Worm (Caenorhabditis elegans) whole organism, L1 larva: ENCODE data around the gene C38D4.7.
A peak's percentile ranks its signal among the peaks of the same experiment; 100 is the strongest.

Experiments used
- ceh-82 ChIP-seq, 3 experiments: fragments of 150-350 bp in 1 of 3; sonication (generic microtip) in 2 of 3; optimal IDR thresholded peaks; 2 replicates each; lab custom pipeline; 2014 to 2017; ENCODE audit warnings: missing biosample characterization in 3 of 3, missing genetic modification characterization in 3 of 3
- dpl-1 ChIP-seq, 3 experiments: fragments of 150-350 bp in 2 of 3; sonication (generic microtip) in 1 of 3; optimal IDR thresholded peaks; 2 replicates each; lab custom pipeline; 2014 to 2017; ENCODE audit warnings: missing biosample characterization in 3 of 3, missing genetic modification characterization in 3 of 3, missing genetic modification reagents in 3 of 3
- efl-1 ChIP-seq, 4 experiments: fragments of 150-350 bp; optimal IDR thresholded peaks in 3 of 4; peaks in 1 of 4; 1 replicate in 1 of 4; 2 replicates in 3 of 4; lab custom pipeline; 2014; ENCODE audit warnings: missing biosample characterization in 2 of 4, missing genetic modification characterization in 2 of 4, missing genetic modification reagents in 2 of 4
- egl-13 ChIP-seq: sonication (generic microtip); optimal IDR thresholded peaks from 2 replicates; lab custom pipeline; 2016; ENCODE audit warnings: missing genotype, missing genetic modification reagents, missing genetic modification characterization, missing compliant biosample characterization
- hlh-4 ChIP-seq: sonication (generic microtip); optimal IDR thresholded peaks from 2 replicates; lab custom pipeline; 2016; ENCODE audit warnings: mild to moderate bottlenecking, missing genetic modification characterization, missing compliant biosample characterization
- isw-1 ChIP-seq: fragments of 200-800 bp; sonication (Bioruptor generic); IDR thresholded peaks from 2 replicates; pipeline ENCODE4 v1.3.6; 2022; ENCODE audit warnings: missing genetic modification characterization, missing compliant biosample characterization
- lin-15B ChIP-seq: fragments of 150-350 bp; sonication (generic microtip); optimal IDR thresholded peaks from 3 replicates; lab custom pipeline; 2014; ENCODE audit warnings: missing biosample characterization, missing genetic modification characterization
- nhr-237 ChIP-seq: fragments of 150-350 bp; optimal IDR thresholded peaks from 2 replicates; lab custom pipeline; 2014; ENCODE audit warnings: missing biosample characterization, missing genetic modification characterization
- nhr-76 ChIP-seq: sonication (generic microtip); optimal IDR thresholded peaks from 2 replicates; lab custom pipeline; 2017; ENCODE audit warnings: missing biosample characterization, missing genetic modification characterization
- sup-37 ChIP-seq: fragments of 200-800 bp; sonication (Bioruptor generic); optimal IDR thresholded peaks from 2 replicates; lab custom pipeline; 2018; ENCODE audit warnings: mild to moderate bottlenecking, missing genetic modification characterization, missing compliant biosample characterization
- vab-15 ChIP-seq: sonication (generic microtip); optimal IDR thresholded peaks from 2 replicates; lab custom pipeline; 2017; ENCODE audit warnings: missing genotype, mild to moderate bottlenecking, missing genetic modification characterization, missing compliant biosample characterization

Gene C38D4.7

ce11 chrIII:4763509-4763908, 47.6 kb downstream of the C38D4.7 start, which contains the start of gene B0393.4:
B0393.4 (minus strand) TSS chrIII:4763609.
- no peak for TF ChIP-seq nhr-237
- no peak for TF ChIP-seq nhr-76
- no peak for TF ChIP-seq egl-13
- no peak for TF ChIP-seq lin-15B (tag; lab: Kevin White, UChicago)
- TF ChIP-seq efl-1 (optimal IDR thresholded peaks at IDR 0.05; lab: Kevin White, UChicago) = no peak
- TF ChIP-seq efl-1 (GFP tag; optimal IDR thresholded peaks at IDR 0.05 in 1 of 2; lab: Kevin White, UChicago) = peak in 1 of 2 experiments; percentile 36
- no peak for TF ChIP-seq sup-37

- TF ChIP-seq vab-15 (tag; lab: Kevin White, UChicago) (no peak), hlh-4 (tag; lab: Kevin White, UChicago) (no peak), efl-1 (optimal IDR thresholded peaks at IDR 0.05; lab: Kevin White, UChicago) (no peak), efl-1 (GFP tag; optimal IDR thresholded peaks at IDR 0.05 in 1 of 2; lab: Kevin White, UChicago) (peak in 1 of 2 experiments; percentile 25), dpl-1 (GFP tag; optimal IDR thresholded peaks at IDR 0.05; lab: Kevin White, UChicago) (no peak), ceh-82 (tag; optimal IDR thresholded peaks at IDR 0.05; lab: Kevin White, UChicago) (no peak), isw-1 (GFP tag; lab: Robert Waterston, UW) (no peak)
These were observed 48.2 kb downstream of the C38D4.7 start for ce11 chrIII:4762846-4763245.
